Worm (Caenorhabditis elegans): ENCODE results near the gene F13A2.2.

F13A2.2 gene

DNA sequence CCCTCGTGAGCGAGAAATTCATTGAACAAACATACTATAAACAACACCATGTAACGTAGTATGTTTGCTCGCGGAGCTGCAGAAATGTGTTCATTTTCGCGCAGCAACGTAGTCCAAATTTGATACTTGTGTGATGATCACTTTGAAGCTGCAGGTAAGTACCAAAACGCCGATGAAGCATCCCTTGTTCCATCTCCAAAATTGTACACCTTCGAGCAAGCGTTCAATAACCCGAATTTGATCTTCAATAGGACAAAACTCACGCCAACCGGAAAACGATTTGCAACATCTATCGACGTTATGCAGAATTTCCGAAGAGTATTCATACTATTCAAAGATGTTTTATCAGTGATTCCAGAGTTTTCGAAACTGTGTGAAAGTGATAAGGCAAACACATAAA, 26.3 kb upstream of the F13A2.2 start, which contains the start of gene Y47D7A.3:
Y47D7A.3 (plus strand) TSS at position 301 of the 400 bp plus-strand sequence.
- no peak for TF ChIP-seq nhr-71 (tag; optimal IDR thresholded peaks at IDR 0.05)
- no peak for TF ChIP-seq mdl-1 (tag; optimal IDR thresholded peaks at IDR 0.05)
- TF ChIP-seq aly-2 (tag; optimal IDR thresholded peaks at IDR 0.05): no peak
- TF ChIP-seq F16B12.6 (tag; optimal IDR thresholded peaks at IDR 0.05): no peak
- TF ChIP-seq C04F5.9 (tag; optimal IDR thresholded peaks at IDR 0.05): no peak
- no peak for TF ChIP-seq ces-1 (GFP tag; optimal IDR thresholded peaks at IDR 0.05)
- TF ChIP-seq elt-3 (tag; optimal IDR thresholded peaks at IDR 0.05): no peak
- no peak for TF ChIP-seq nhr-47 (tag; optimal IDR thresholded peaks at IDR 0.05)
- TF ChIP-seq mab-9 (GFP tag; IDR thresholded peaks at IDR 0.05): no peak

DNA sequence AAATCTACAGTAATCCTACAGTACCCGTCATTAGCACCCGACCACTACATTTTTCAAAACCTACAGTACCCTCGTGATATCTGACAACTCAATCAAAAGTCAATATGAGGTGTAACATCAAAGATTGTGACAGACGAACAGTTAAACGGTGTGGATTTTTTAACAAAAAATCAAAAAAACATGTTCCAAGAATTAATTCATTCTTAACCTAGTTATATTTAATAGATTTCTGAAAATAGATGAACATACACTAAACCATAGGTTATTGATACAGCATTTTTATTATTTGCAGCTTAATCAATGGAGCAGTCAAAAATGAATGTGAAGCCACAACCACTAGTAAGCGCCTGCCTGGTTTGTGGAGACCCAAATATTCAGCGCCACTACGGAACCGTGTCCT, 23.1 kb upstream of the F13A2.2 start, which contains the start of gene nhr-118:
nhr-118 (plus strand) TSS at position 301 of the 400 bp plus-strand sequence.
- TF ChIP-seq skn-1 (tag; optimal IDR thresholded peaks at IDR 0.05) (no peak), ama-1 (optimal IDR thresholded peaks at IDR 0.05) (no peak), lir-3 (tag; optimal IDR thresholded peaks at IDR 0.05; ENCODE audit: poor library complexity) (no peak), alr-1 (tag; optimal IDR thresholded peaks at IDR 0.05; ENCODE audit: borderline replicate concordance) (no peak), fkh-4 (tag; optimal IDR thresholded peaks at IDR 0.05; ENCODE audit: borderline replicate concordance) (no peak), ets-5 (GFP tag; IDR thresholded peaks at IDR 0.05) (no peak), grh-1 (GFP tag; IDR thresholded peaks at IDR 0.05) (no peak), pag-3 (tag; optimal IDR thresholded peaks at IDR 0.05; ENCODE audit: borderline replicate concordance, insufficient read depth) (no peak), mef-2 (tag; optimal IDR thresholded peaks at IDR 0.05) (no peak), F16B12.6 (tag; optimal IDR thresholded peaks at IDR 0.05) (no peak), Y116A8C.19 (tag; optimal IDR thresholded peaks at IDR 0.05; ENCODE audit: borderline replicate concordance) (no peak), ceh-8 (GFP tag; optimal IDR thresholded peaks at IDR 0.05) (no peak), lsy-2 (tag; optimal IDR thresholded peaks at IDR 0.05) (no peak)

- no peak for TF ChIP-seq hpl-2 (GFP tag; optimal IDR thresholded peaks at IDR 0.05)
Measured at ce11 chrV:4401865-4402264, 17.5 kb upstream of the F13A2.2 start, which contains the start of gene F13A2.5. Gene F13A2.5, minus strand, starts transcription at chrV:4401965.

DNA sequence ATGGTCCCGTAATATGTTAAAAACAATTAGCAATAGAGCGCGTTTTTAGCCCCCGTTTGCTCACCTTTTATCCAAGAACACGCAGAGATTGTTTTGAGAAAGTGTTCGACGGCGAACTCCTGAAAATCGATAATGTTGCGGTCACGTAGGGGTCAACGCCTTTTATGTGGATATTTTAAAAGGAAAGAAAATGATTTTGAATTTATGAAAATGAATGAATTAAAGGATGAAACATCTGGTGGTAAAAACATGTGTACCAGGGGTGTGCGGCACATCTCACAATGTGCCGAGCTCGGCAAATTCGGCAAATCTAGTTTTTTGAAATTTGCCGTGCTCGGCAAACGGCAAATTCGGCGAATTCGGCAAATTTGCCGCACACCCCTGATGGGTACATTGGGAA, 15.7 kb upstream of the F13A2.2 start, which contains the start of gene F13A2.4:
F13A2.4 (minus strand) TSS at position 101 of the 400 bp plus-strand sequence.
- TF ChIP-seq nhr-12 (tag; optimal IDR thresholded peaks at IDR 0.05) (no peak), pax-3 (tag; optimal IDR thresholded peaks at IDR 0.05) (no peak), sox-4 (tag; optimal IDR thresholded peaks at IDR 0.05) (no peak), lin-14 (GFP tag; optimal IDR thresholded peaks at IDR 0.05) (no peak), nhr-20 (tag; optimal IDR thresholded peaks at IDR 0.05) (no peak), nhr-84 (tag; optimal IDR thresholded peaks at IDR 0.05) (no peak), efl-1 (optimal IDR thresholded peaks at IDR 0.05) (no peak), efl-1 (GFP tag; optimal IDR thresholded peaks at IDR 0.05 in 1 of 2) (no peak), sptf-1 (tag; optimal IDR thresholded peaks at IDR 0.05) (no peak), nhr-237 (tag; optimal IDR thresholded peaks at IDR 0.05) (no peak), Y116A8C.19 (tag; optimal IDR thresholded peaks at IDR 0.05; ENCODE audit: borderline replicate concordance) (no peak)

DNA sequence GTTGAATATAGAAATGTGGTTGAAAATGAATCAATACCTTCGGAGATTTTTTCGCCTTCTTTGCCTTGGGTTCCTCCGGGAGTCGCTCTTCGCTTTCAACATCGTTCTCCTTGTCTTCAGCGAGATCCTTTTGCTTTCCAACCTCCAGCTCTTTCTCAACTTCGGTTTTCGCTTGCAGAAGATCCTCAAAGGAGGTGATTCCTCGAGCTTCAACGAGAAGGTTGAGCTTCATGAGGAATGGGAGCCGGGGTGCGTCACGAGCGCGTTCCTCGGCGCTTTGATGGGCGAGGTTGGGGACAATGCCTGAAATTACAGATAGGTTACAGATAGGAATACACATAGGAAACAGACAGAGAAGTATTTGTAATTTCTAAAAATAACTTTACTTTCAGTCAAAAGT, 14.5 kb upstream of the F13A2.2 start:
- TF ChIP-seq efl-1 (optimal IDR thresholded peaks at IDR 0.05) (no peak), efl-1 (GFP tag; optimal IDR thresholded peaks at IDR 0.05 in 1 of 2) (peak in 1 of 2 experiments; percentile 38), C34B4.2 (tag; optimal IDR thresholded peaks at IDR 0.05) (no peak)

DNA sequence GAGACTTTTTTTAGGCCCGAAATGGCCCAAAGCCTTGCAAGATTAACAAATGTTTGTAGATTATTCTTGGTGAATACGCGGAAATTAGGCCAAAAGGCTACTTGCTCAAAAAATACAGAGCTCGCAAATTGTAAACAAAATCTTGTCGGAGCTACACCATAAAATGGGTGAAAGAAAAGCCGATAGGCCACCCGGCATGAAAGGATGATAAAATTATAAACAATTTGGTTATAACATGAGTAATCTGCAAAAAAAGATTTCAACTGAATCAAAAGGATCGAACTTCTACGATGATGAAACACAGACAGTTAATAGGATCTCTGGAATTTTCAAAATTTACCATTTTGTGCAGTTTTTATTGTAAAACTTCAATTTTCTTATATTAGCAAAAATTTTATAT, 13.7 kb upstream of the F13A2.2 start:
- no peak for TF ChIP-seq efl-1 (optimal IDR thresholded peaks at IDR 0.05)
- peak in 1 of 2 experiments; percentile 50 for TF ChIP-seq efl-1 (GFP tag; optimal IDR thresholded peaks at IDR 0.05 in 1 of 2)
- TF ChIP-seq nhr-11 (tag; optimal IDR thresholded peaks at IDR 0.05): no peak
- TF ChIP-seq F16B12.6 (tag; optimal IDR thresholded peaks at IDR 0.05): no peak
- TF ChIP-seq aly-2 (tag; optimal IDR thresholded peaks at IDR 0.05): no peak
- TF ChIP-seq lsy-2 (tag; optimal IDR thresholded peaks at IDR 0.05): no peak
- TF ChIP-seq sup-37 (GFP tag; optimal IDR thresholded peaks at IDR 0.05): no peak
- TF ChIP-seq fkh-10 (GFP tag; optimal IDR thresholded peaks at IDR 0.05): no peak
- no peak for TF ChIP-seq ceh-90 (tag; optimal IDR thresholded peaks at IDR 0.05)
